Fruit fly (Drosophila melanogaster) whole organism, embryonic: ENCODE measurements around the gene CG13471.

ENCODE experiments used
- Atf-2 ChIP-seq: fragments of 200-800 bp; sonication (Bioruptor generic); optimal IDR thresholded peaks from 2 replicates; lab custom pipeline; 2016; ENCODE audit warnings: missing biosample characterization, missing genetic modification characterization
- Awh ChIP-seq: fragments of 200-800 bp; sonication (Bioruptor generic); IDR thresholded peaks from 2 replicates; pipeline ENCODE4, ENCODE4 v1.3.6; 2022; ENCODE audit warnings: missing biosample characterization, missing genetic modification characterization
- B-H2 ChIP-seq: fragments of 200-800 bp; sonication (Bioruptor generic); optimal IDR thresholded peaks from 2 replicates; lab custom pipeline; 2018; ENCODE audit warnings: missing biosample characterization, mild to moderate bottlenecking, missing genetic modification characterization
- CG10366 ChIP-seq: fragments of 200-800 bp; sonication (Bioruptor generic); IDR thresholded peaks from 2 replicates; pipeline ENCODE4 v1.3.6; 2022; ENCODE audit warnings: missing biosample characterization, missing genetic modification characterization
- CG12104 ChIP-seq: fragments of 200-800 bp; sonication (Bioruptor generic); optimal IDR thresholded peaks from 3 replicates; lab custom pipeline; 2016; ENCODE audit warnings: missing biosample characterization, missing genetic modification characterization
- CG13775 ChIP-seq: fragments of 200-800 bp; sonication (Bioruptor generic); optimal IDR thresholded peaks from 3 replicates; lab custom pipeline; 2017; ENCODE audit warnings: missing biosample characterization, mild to moderate bottlenecking, missing genetic modification characterization
- CG14441 ChIP-seq: fragments of 200-800 bp; sonication (Bioruptor generic); IDR thresholded peaks from 2 replicates; pipeline ENCODE4 v1.3.6; 2022; ENCODE audit warnings: missing biosample characterization, missing genetic modification characterization
- CG15073 ChIP-seq: fragments of 200-800 bp; sonication (Bioruptor generic); optimal IDR thresholded peaks from 2 replicates; lab custom pipeline; 2016; ENCODE audit warnings: missing biosample characterization, missing genetic modification characterization
- CG1603 ChIP-seq: fragments of 200-800 bp; sonication (Bioruptor generic); optimal IDR thresholded peaks from 2 replicates; lab custom pipeline; 2019; ENCODE audit warnings: missing biosample characterization, mild to moderate bottlenecking, missing genetic modification characterization, moderate library complexity
- CG16815 ChIP-seq: fragments of 200-800 bp; sonication (Bioruptor generic); optimal IDR thresholded peaks from 3 replicates; lab custom pipeline; 2017; ENCODE audit warnings: missing biosample characterization, mild to moderate bottlenecking, missing genetic modification characterization
- CG17359 ChIP-seq: fragments of 200-800 bp; sonication (Bioruptor generic); optimal IDR thresholded peaks from 3 replicates; lab custom pipeline; 2018; ENCODE audit warnings: missing biosample characterization, mild to moderate bottlenecking, missing genetic modification characterization, moderate library complexity
- CG17802 ChIP-seq: fragments of 200-800 bp; sonication (Bioruptor generic); optimal IDR thresholded peaks from 2 replicates; lab custom pipeline; 2018; ENCODE audit warnings: missing biosample characterization, mild to moderate bottlenecking, missing genetic modification characterization, moderate library complexity
- CG2120 ChIP-seq: fragments of 200-800 bp; sonication (Bioruptor generic); optimal IDR thresholded peaks from 3 replicates; lab custom pipeline; 2016; ENCODE audit warnings: missing biosample characterization, missing genetic modification characterization
- CG32532 ChIP-seq: fragments of 200-800 bp; sonication (Bioruptor generic); IDR thresholded peaks from 2 replicates; pipeline ENCODE4 v1.3.6; 2022; ENCODE audit warnings: missing biosample characterization, missing genetic modification characterization
- CG3995 ChIP-seq: fragments of 200-800 bp; sonication (Bioruptor generic); optimal IDR thresholded peaks from 3 replicates; lab custom pipeline; 2016; ENCODE audit warnings: missing biosample characterization, missing genetic modification characterization
- CG4617 ChIP-seq: fragments of 200-800 bp; sonication (Bioruptor generic); optimal IDR thresholded peaks from 3 replicates; lab custom pipeline; 2016; ENCODE audit warnings: missing biosample characterization, missing genetic modification characterization, borderline replicate concordance
- CG4730 ChIP-seq: fragments of 200-800 bp; sonication (Bioruptor generic); IDR thresholded peaks from 2 replicates; pipeline ENCODE4 v1.3.6; 2022; ENCODE audit warnings: missing biosample characterization, missing genetic modification characterization
- CG7987 ChIP-seq: fragments of 200-800 bp; sonication (Bioruptor generic); optimal IDR thresholded peaks from 2 replicates; lab custom pipeline; 2018; ENCODE audit warnings: missing biosample characterization, mild to moderate bottlenecking, missing genetic modification characterization, moderate library complexity
- CG8281 ChIP-seq: fragments of 200-800 bp; sonication (Bioruptor generic); optimal IDR thresholded peaks from 2 replicates; lab custom pipeline; 2018; ENCODE audit warnings: missing biosample characterization, mild to moderate bottlenecking, missing genetic modification characterization, moderate library complexity
- CG8290 ChIP-seq, 3 experiments: fragments of 200-800 bp; sonication (Bioruptor generic); optimal IDR thresholded peaks; 2 replicates each; lab custom pipeline; 2016 to 2019; ENCODE audit warnings: missing biosample characterization in 3 of 3, missing genetic modification characterization in 3 of 3, mild to moderate bottlenecking in 2 of 3, moderate library complexity in 1 of 3
- CG9817 ChIP-seq: fragments of 200-800 bp; sonication (Bioruptor generic); optimal IDR thresholded peaks from 2 replicates; lab custom pipeline; 2018; ENCODE audit warnings: missing biosample characterization, mild to moderate bottlenecking, missing genetic modification characterization, moderate library complexity
- Dbx ChIP-seq: fragments of 200-800 bp; sonication (Bioruptor generic); IDR thresholded peaks from 3 replicates; pipeline ENCODE4 v1.3.6; 2022; ENCODE audit warnings: missing biosample characterization, missing genetic modification characterization
- Dp ChIP-seq: fragments of 200-800 bp; sonication (Bioruptor generic); optimal IDR thresholded peaks from 2 replicates; lab custom pipeline; 2018; ENCODE audit warnings: missing biosample characterization, mild to moderate bottlenecking, missing genetic modification characterization, moderate library complexity
- HLH54F ChIP-seq: fragments of 200-800 bp; sonication (Bioruptor generic); optimal IDR thresholded peaks from 3 replicates; lab custom pipeline; 2016; ENCODE audit warnings: missing biosample characterization, missing genetic modification characterization
- HLHmδ ChIP-seq: fragments of 200-800 bp; sonication (Bioruptor generic); optimal IDR thresholded peaks from 2 replicates; lab custom pipeline; 2018; ENCODE audit warnings: missing biosample characterization, mild to moderate bottlenecking, missing genetic modification characterization, moderate library complexity
- Mrtf ChIP-seq: fragments of 200-800 bp; sonication (Bioruptor generic); IDR thresholded peaks from 3 replicates; pipeline ENCODE4 v1.3.6; 2022; ENCODE audit warnings: missing biosample characterization, missing genetic modification characterization
- Oli ChIP-seq: fragments of 200-800 bp; sonication (Bioruptor generic); optimal IDR thresholded peaks from 2 replicates; lab custom pipeline; 2018; ENCODE audit warnings: missing biosample characterization, mild to moderate bottlenecking, missing genetic modification characterization, moderate library complexity
- Six4 ChIP-seq: fragments of 200-800 bp; sonication (Bioruptor generic); optimal IDR thresholded peaks from 2 replicates; lab custom pipeline; 2016; ENCODE audit warnings: missing biosample characterization, missing genetic modification characterization
- Spps ChIP-seq: fragments of 200-800 bp; sonication (Bioruptor generic); optimal IDR thresholded peaks from 2 replicates; lab custom pipeline; 2018; ENCODE audit warnings: missing biosample characterization, mild to moderate bottlenecking, missing genetic modification characterization
- Sry-β ChIP-seq: fragments of 200-800 bp; sonication (Bioruptor generic); optimal IDR thresholded peaks from 2 replicates; lab custom pipeline; 2018; ENCODE audit warnings: missing biosample characterization, mild to moderate bottlenecking, missing genetic modification characterization, moderate library complexity
- Usf ChIP-seq: fragments of 200-800 bp; sonication (Bioruptor generic); optimal IDR thresholded peaks from 2 replicates; lab custom pipeline; 2017; ENCODE audit warnings: missing genotype, missing biosample characterization, missing genetic modification characterization
- ap ChIP-seq: fragments of 200-800 bp; sonication (Bioruptor generic); IDR thresholded peaks from 2 replicates; pipeline ENCODE4 v1.3.6; 2022; ENCODE audit warnings: missing biosample characterization, missing genetic modification characterization
- ara ChIP-seq: fragments of 200-800 bp; sonication (Bioruptor generic); IDR thresholded peaks from 2 replicates; pipeline ENCODE4 v1.3.6; 2022; ENCODE audit warnings: missing biosample characterization, missing genetic modification characterization
- cad ChIP-seq: fragments of >200 bp; optimal IDR thresholded peaks from 2 replicates; lab custom pipeline; 2017; ENCODE audit warnings: missing biosample characterization, missing genetic modification characterization
- cas ChIP-seq: fragments of 200-800 bp; sonication (Bioruptor generic); IDR thresholded peaks from 2 replicates; pipeline ENCODE4 v1.3.6; 2022; ENCODE audit warnings: missing biosample characterization, missing genetic modification characterization
- croc ChIP-seq: fragments of 200-800 bp; sonication (Bioruptor generic); conservative IDR thresholded peaks from 3 replicates; pipeline ENCODE4 v1.3.6; 2022; ENCODE audit warnings: missing biosample characterization, missing genetic modification characterization
- dati ChIP-seq: fragments of 200-800 bp; sonication (Bioruptor generic); IDR thresholded peaks from 2 replicates; pipeline ENCODE4 v1.3.6; 2022; ENCODE audit warnings: missing biosample characterization, missing genetic modification characterization
- dimm ChIP-seq: fragments of 200-800 bp; sonication (Bioruptor generic); IDR thresholded peaks from 2 replicates; pipeline ENCODE4 v1.3.6; 2022; ENCODE audit warnings: missing biosample characterization, missing genetic modification characterization
- dysf ChIP-seq: fragments of 200-800 bp; sonication (Bioruptor generic); IDR thresholded peaks from 3 replicates; pipeline ENCODE4 v1.3.6; 2022; ENCODE audit warnings: missing biosample characterization, missing genetic modification characterization
- esg ChIP-seq: fragments of 200-800 bp; sonication (Bioruptor generic); conservative IDR thresholded peaks from 2 replicates; pipeline ENCODE4 v1.3.6; 2022; ENCODE audit warnings: missing biosample characterization, missing genetic modification characterization
- ewg ChIP-seq: fragments of 200-800 bp; sonication (Bioruptor generic); optimal IDR thresholded peaks from 3 replicates; lab custom pipeline; 2017; ENCODE audit warnings: mild to moderate bottlenecking, missing biosample characterization, missing genetic modification reagents, missing genetic modification characterization
- fd3F ChIP-seq: fragments of 200-800 bp; sonication (Bioruptor generic); optimal IDR thresholded peaks from 2 replicates; lab custom pipeline; 2018; ENCODE audit warnings: missing biosample characterization, mild to moderate bottlenecking, missing genetic modification characterization, moderate library complexity
- gfzf ChIP-seq: fragments of 200-800 bp; sonication (Bioruptor generic); optimal IDR thresholded peaks from 2 replicates; lab custom pipeline; 2016; ENCODE audit warnings: missing biosample characterization, mild to moderate bottlenecking, missing genetic modification characterization, moderate library complexity
- oc ChIP-seq: fragments of 200-800 bp; sonication (Bioruptor generic); optimal IDR thresholded peaks from 2 replicates; lab custom pipeline; 2018; ENCODE audit warnings: missing biosample characterization, mild to moderate bottlenecking, missing genetic modification characterization, moderate library complexity
- odd ChIP-seq: fragments of 200-800 bp; sonication (Bioruptor generic); optimal IDR thresholded peaks from 2 replicates; lab custom pipeline; 2017; ENCODE audit warnings: missing biosample characterization, mild to moderate bottlenecking, missing genetic modification characterization
- pfk ChIP-seq: fragments of 200-800 bp; sonication (Bioruptor generic); optimal IDR thresholded peaks from 2 replicates; lab custom pipeline; 2018; ENCODE audit warnings: missing biosample characterization, mild to moderate bottlenecking, missing genetic modification characterization, moderate library complexity
- seq ChIP-seq: fragments of 200-800 bp; sonication (Bioruptor generic); IDR thresholded peaks from 2 replicates; pipeline ENCODE4 v1.3.6; 2022; ENCODE audit warnings: missing biosample characterization, missing genetic modification characterization
- vnd ChIP-seq: fragments of 200-800 bp; sonication (Bioruptor generic); IDR thresholded peaks from 3 replicates; pipeline ENCODE4 v1.3.6; 2022; ENCODE audit warnings: missing biosample characterization, missing genetic modification characterization; ENCODE audit not compliant: partially characterized antibody

The CG13471 gene

dm6 chr3L:14755951-14756723 is 22.8 kb upstream of the CG13471 start (continued):
- TF ChIP-seq Oli (tag; lab: Kevin White, UChicago), result peak; percentile 94
- no peak for TF ChIP-seq gfzf (GFP tag; lab: Kevin White, UChicago)
- TF ChIP-seq Six4 (GFP tag; lab: Kevin White, UChicago), result peak; percentile 59
- TF ChIP-seq HLH54F (GFP tag; lab: Kevin White, UChicago), result peak; percentile 87
- no peak for TF ChIP-seq CG17802 (tag; lab: Kevin White, UChicago)
- no peak for TF ChIP-seq CG9817 (tag; lab: Kevin White, UChicago)
- no peak for TF ChIP-seq CG8290 (GFP tag; optimal IDR thresholded peaks at IDR 0.05; lab: Kevin White, UChicago)
- peak; percentile 9 to 62 for TF ChIP-seq CG8290 (tag; optimal IDR thresholded peaks at IDR 0.05; lab: Kevin White, UChicago)
- TF ChIP-seq B-H2 (GFP tag; lab: Kevin White, UChicago), result peak; percentile 40
- TF ChIP-seq ap, result peak; percentile 42
- TF ChIP-seq oc (tag; lab: Kevin White, UChicago), result peak; percentile 0
- TF ChIP-seq ewg (GFP tag; lab: Kevin White, UChicago), result peak; percentile 57
- TF ChIP-seq pfk (GFP tag; lab: Kevin White, UChicago), result no peak
- TF ChIP-seq Sry-β (GFP tag; lab: Kevin White, UChicago), result no peak
- peak; percentile 37 for TF ChIP-seq CG15073 (GFP tag; lab: Kevin White, UChicago)
- peak; percentile 89 for TF ChIP-seq seq
- peak; percentile 94 for TF ChIP-seq CG2120 (GFP tag; lab: Kevin White, UChicago)
- TF ChIP-seq Dbx, result peak; percentile 81
- peak; percentile 84 for TF ChIP-seq odd (GFP tag; lab: Kevin White, UChicago)
- TF ChIP-seq Spps (tag; lab: Kevin White, UChicago), result no peak
- peak; percentile 82 for TF ChIP-seq CG32532 (GFP tag; lab: Robert Waterston, UW)
- no peak for TF ChIP-seq Dp (GFP tag; lab: Kevin White, UChicago)
- peak; percentile 69 for TF ChIP-seq Usf (GFP tag; lab: Kevin White, UChicago)
- TF ChIP-seq Awh (GFP tag; lab: Robert Waterston, UW), result peak; percentile 15; the same call in 1 of the 2 replicates
- TF ChIP-seq CG3995 (GFP tag; lab: Kevin White, UChicago), result peak; percentile 34
- TF ChIP-seq Mrtf (GFP tag; lab: Robert Waterston, UW), result no peak; the same call in 2 of the 3 replicates
- TF ChIP-seq CG1603, result peak; percentile 43
- TF ChIP-seq HLHmδ, result peak; percentile 25
- peak; percentile 16 for TF ChIP-seq CG7987 (GFP tag; lab: Kevin White, UChicago)
- TF ChIP-seq ara (GFP tag; lab: Robert Waterston, UW), result no peak; the same call in 1 of the 2 replicates
- TF ChIP-seq cad (GFP tag; lab: Kevin White, UChicago), result no peak
- peak; percentile 76 for TF ChIP-seq CG8281 (tag; lab: Kevin White, UChicago)
- peak; percentile 81 for TF ChIP-seq CG13775 (GFP tag; lab: Kevin White, UChicago)
- no peak for TF ChIP-seq vnd
- TF ChIP-seq CG17359 (tag; lab: Kevin White, UChicago), result peak; percentile 87
- peak; percentile 9; the same call in 1 of the 2 replicates for TF ChIP-seq dimm (GFP tag; lab: Robert Waterston, UW)
- peak; percentile 77 for TF ChIP-seq CG12104 (GFP tag; lab: Kevin White, UChicago)
- TF ChIP-seq CG4730 (GFP tag; lab: Robert Waterston, UW), result peak; percentile 81
- peak; percentile 69 for TF ChIP-seq Atf-2 (GFP tag; lab: Kevin White, UChicago)
- TF ChIP-seq CG14441 (GFP tag; lab: Robert Waterston, UW), result peak; percentile 78
- peak; percentile 94 for TF ChIP-seq dysf
- TF ChIP-seq dati (GFP tag; lab: Robert Waterston, UW), result 0 out of 2 replicates have a peak, but pooled peaks have one; percentile 9
- TF ChIP-seq CG4617 (GFP tag; lab: Kevin White, UChicago), result peak; percentile 26
- peak; percentile 79 for TF ChIP-seq esg (GFP tag; lab: Robert Waterston, UW)
- 0 out of 2 replicates have a peak, but pooled peaks have one; percentile 31 for TF ChIP-seq cas
- TF ChIP-seq fd3F (GFP tag; lab: Kevin White, UChicago), result peak; percentile 87
- peak; percentile 78 for TF ChIP-seq CG10366 (GFP tag; lab: Robert Waterston, UW)
- peak; percentile 78 for TF ChIP-seq CG16815 (GFP tag; lab: Kevin White, UChicago)
- TF ChIP-seq croc, result peak; percentile 73; the same call in 2 of the 3 replicates
